Worm (Caenorhabditis elegans) whole organism, L2 larva: ENCODE data around the gene fbxb-39.

Experiments
- lin-39 ChIP-seq: fragments of 150-350 bp; optimal IDR thresholded peaks from 2 replicates; lab custom pipeline; 2014; ENCODE audit warnings: missing biosample characterization, missing genetic modification reagents, missing genetic modification characterization
- mbf-1 ChIP-seq: sonication (generic microtip); optimal IDR thresholded peaks from 2 replicates; lab custom pipeline; 2017; ENCODE audit warnings: missing biosample characterization, missing genetic modification characterization
- mdl-1 ChIP-seq, 2 experiments: fragments of 150-350 bp in 1 of 2; sonication (generic microtip) in 1 of 2; optimal IDR thresholded peaks; 2 replicates each; lab custom pipeline; 2017; ENCODE audit warnings: missing biosample characterization in 2 of 2, missing genetic modification characterization in 2 of 2
- nhr-237 ChIP-seq: fragments of 150-350 bp; optimal IDR thresholded peaks from 2 replicates; lab custom pipeline; 2014; ENCODE audit warnings: missing biosample characterization, missing genetic modification characterization
- snpc-4 ChIP-seq: fragments of 150-350 bp; optimal IDR thresholded peaks from 2 replicates; lab custom pipeline; 2014; ENCODE audit warnings: missing biosample characterization, missing genetic modification characterization
- unc-39 ChIP-seq: fragments of 150-350 bp; optimal IDR thresholded peaks from 2 replicates; lab custom pipeline; 2014; ENCODE audit warnings: missing biosample characterization, missing genetic modification characterization
- ztf-11 ChIP-seq: sonication (generic microtip); optimal IDR thresholded peaks from 2 replicates; lab custom pipeline; 2017; ENCODE audit warnings: missing biosample characterization, missing genetic modification characterization

DNA sequence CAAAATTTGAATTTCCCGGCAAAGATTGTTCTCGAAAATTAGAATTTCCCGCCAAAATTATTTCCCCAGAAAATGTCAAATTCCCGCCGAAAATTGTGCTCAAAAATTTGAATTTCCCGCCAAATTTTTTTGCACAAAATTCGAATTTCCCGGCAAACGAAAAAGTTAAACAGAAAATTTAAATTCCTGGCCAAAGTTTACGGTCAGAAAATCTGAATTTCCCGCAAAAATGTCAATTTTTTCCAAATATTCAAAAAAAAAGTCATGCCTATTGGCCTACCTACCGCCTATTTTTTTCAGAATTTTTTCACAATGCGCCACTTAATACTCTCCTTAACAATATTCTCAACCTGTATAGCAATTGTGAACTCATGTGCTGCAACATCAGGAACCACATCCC is 42.5 kb upstream of the fbxb-39 start, which contains the start of gene K02E7.1:
- no peak for TF ChIP-seq lin-39 (tag; lab: Kevin White, UChicago)
- no peak for TF ChIP-seq mbf-1 (tag; lab: Kevin White, UChicago)
- no peak for TF ChIP-seq snpc-4 (tag; lab: Kevin White, UChicago)
- no peak for TF ChIP-seq nhr-237 (tag; lab: Kevin White, UChicago)
- TF ChIP-seq mdl-1 (tag; optimal IDR thresholded peaks at IDR 0.05; lab: Kevin White, UChicago): no peak
- no peak for TF ChIP-seq ztf-11
- no peak for TF ChIP-seq unc-39
